Fruit fly (Drosophila melanogaster): ENCODE measurements around the gene nan.

DNA sequence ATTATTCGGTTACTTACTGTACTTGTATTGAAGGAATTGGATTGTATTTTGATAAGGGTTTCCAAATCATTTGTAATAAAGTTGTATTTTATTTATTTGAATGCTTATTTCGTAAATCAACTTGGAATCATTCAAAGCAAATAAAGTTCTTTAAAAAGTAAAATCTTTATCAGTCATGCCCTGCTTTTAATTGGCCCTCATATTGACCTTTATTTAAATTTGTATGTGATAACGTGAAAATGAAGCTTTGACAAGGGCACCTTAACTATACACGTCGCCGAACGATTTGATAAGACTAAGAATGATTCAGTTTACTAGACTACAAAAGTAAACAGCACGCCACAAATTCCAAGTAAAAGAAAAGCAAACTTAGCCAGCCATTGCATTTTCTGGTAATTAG, 32.8 kb upstream of the nan start:
- TF ChIP-seq pan (optimal IDR thresholded peaks at IDR 0.05) (no peak), Dll (optimal IDR thresholded peaks at IDR 0.05) (no peak)

All from whole organism.